Worm (Caenorhabditis elegans) whole organism, L4/young adult: ENCODE data around the gene ZK546.4.

Experiments used
- W03F9.2 ChIP-seq: fragments of 150-350 bp; optimal IDR thresholded peaks from 2 replicates; lab custom pipeline; 2014; ENCODE audit warnings: missing biosample characterization, missing genetic modification characterization
- dao-5 ChIP-seq: sonication (generic microtip); optimal IDR thresholded peaks from 2 replicates; lab custom pipeline; 2016; ENCODE audit warnings: missing genotype, missing genetic modification characterization, moderate library complexity, missing compliant biosample characterization
- him-1 ChIP-seq: sonication (generic microtip); optimal IDR thresholded peaks from 2 replicates; lab custom pipeline; 2016; ENCODE audit warnings: missing genotype, missing genetic modification reagents, missing genetic modification characterization, missing compliant biosample characterization

- TF ChIP-seq him-1 (tag; lab: Kevin White, UChicago), result no peak
- no peak for TF ChIP-seq dao-5 (tag; lab: Kevin White, UChicago)
- no peak for TF ChIP-seq W03F9.2
Measured at ce11 chrII:4981682-4982404, 44.0 kb downstream of the ZK546.4 start.
